Fruit fly (Drosophila melanogaster) whole organism, pupa: ENCODE measurements around the gene CG46301.

ENCODE experiments used
- CG10348 ChIP-seq: fragments of 200-800 bp; sonication (Bioruptor generic); IDR thresholded peaks from 2 replicates; pipeline ENCODE4 v1.3.6; 2022; ENCODE audit warnings: missing biosample characterization, missing genetic modification characterization
- CG13204 ChIP-seq: fragments of 200-800 bp; sonication (Bioruptor generic); optimal IDR thresholded peaks from 2 replicates; lab custom pipeline; 2018; ENCODE audit warnings: missing biosample characterization, mild to moderate bottlenecking, missing genetic modification characterization, moderate library complexity
- CG17806 ChIP-seq: fragments of 200-800 bp; sonication (Bioruptor generic); optimal IDR thresholded peaks from 2 replicates; lab custom pipeline; 2018; ENCODE audit warnings: missing biosample characterization, mild to moderate bottlenecking, missing genetic modification characterization, moderate library complexity
- CG32121 ChIP-seq: fragments of 200-800 bp; sonication (Bioruptor generic); IDR thresholded peaks from 2 replicates; pipeline ENCODE4 v1.3.6; 2022; ENCODE audit warnings: missing biosample characterization, missing genetic modification characterization
- CG34367 ChIP-seq: fragments of 200-800 bp; sonication (Bioruptor generic); optimal IDR thresholded peaks from 2 replicates; lab custom pipeline; 2018; ENCODE audit warnings: missing biosample characterization, mild to moderate bottlenecking, missing genetic modification characterization
- CG9948 ChIP-seq: fragments of 200-800 bp; sonication (Bioruptor generic); optimal IDR thresholded peaks from 2 replicates; lab custom pipeline; 2018; ENCODE audit warnings: missing biosample characterization, mild to moderate bottlenecking, missing genetic modification characterization, moderate library complexity
- Ets98B ChIP-seq: fragments of 200-800 bp; sonication (Bioruptor generic); IDR thresholded peaks from 2 replicates; pipeline ENCODE4 v1.3.6; 2022; ENCODE audit warnings: missing biosample characterization, missing genetic modification characterization
- Pif1A ChIP-seq: fragments of 200-800 bp; sonication (Bioruptor generic); optimal IDR thresholded peaks from 3 replicates; lab custom pipeline; 2016; ENCODE audit warnings: missing biosample characterization, missing genetic modification characterization
- Pif1B ChIP-seq: fragments of 200-800 bp; sonication (Bioruptor generic); optimal IDR thresholded peaks from 3 replicates; lab custom pipeline; 2016; ENCODE audit warnings: missing biosample characterization, missing genetic modification characterization
- rn ChIP-seq: fragments of 200-800 bp; sonication (Bioruptor generic); IDR thresholded peaks from 2 replicates; pipeline ENCODE4 v1.3.6; 2022; ENCODE audit warnings: missing biosample characterization, missing genetic modification characterization

dm6 chr2L:14142842-14143241 lies 39.0 kb downstream of the CG46301 start:
- TF ChIP-seq CG13204 (GFP tag; lab: Kevin White, UChicago) = no peak
- no peak for TF ChIP-seq CG17806 (tag; lab: Kevin White, UChicago)
- no peak for TF ChIP-seq rn (GFP tag; lab: Robert Waterston, UW)
- no peak for TF ChIP-seq CG32121 (GFP tag; lab: Robert Waterston, UW)
- no peak for TF ChIP-seq CG34367
- no peak for TF ChIP-seq Pif1A (GFP tag; lab: Kevin White, UChicago)
- no peak for TF ChIP-seq Ets98B (GFP tag; lab: Robert Waterston, UW)
- no peak for TF ChIP-seq CG10348
- no peak for TF ChIP-seq CG9948 (tag; lab: Kevin White, UChicago)
- TF ChIP-seq Pif1B (GFP tag; lab: Kevin White, UChicago) = no peak
